Worm (Caenorhabditis elegans) whole organism, young adult: ENCODE results near the gene F54H12.2.

Experiments used
- B0035.1 ChIP-seq: sonication (generic microtip); optimal IDR thresholded peaks from 2 replicates; lab custom pipeline; 2016; ENCODE audit warnings: missing genetic modification characterization, mild to moderate bottlenecking, missing compliant biosample characterization, missing genotype, missing genetic modification reagents
- B0261.1 ChIP-seq: sonication (generic microtip); optimal IDR thresholded peaks from 2 replicates; lab custom pipeline; 2016; ENCODE audit warnings: mild to moderate bottlenecking, missing genetic modification characterization, moderate library complexity, missing compliant biosample characterization
- D2030.7 ChIP-seq: fragments of 200-800 bp; sonication (Bioruptor generic); IDR thresholded peaks from 2 replicates; pipeline ENCODE4 v1.3.6; 2022; ENCODE audit warnings: missing genetic modification reagents, missing genetic modification characterization, missing compliant biosample characterization
- F33H1.4 ChIP-seq: fragments of 200-800 bp; sonication (Bioruptor generic); IDR thresholded peaks from 2 replicates; pipeline ENCODE4 v1.3.6; 2022; ENCODE audit warnings: missing genetic modification reagents, missing genetic modification characterization, missing compliant biosample characterization
- F37B4.10 ChIP-seq: fragments of 200-800 bp; sonication (Bioruptor generic); IDR thresholded peaks from 2 replicates; pipeline ENCODE4 v1.3.6; 2022; ENCODE audit warnings: missing genetic modification characterization, missing compliant biosample characterization
- Y79H2A.3 ChIP-seq: fragments of 200-800 bp; sonication (Bioruptor generic); conservative IDR thresholded peaks from 2 replicates; pipeline ENCODE4 v1.3.6; 2022; ENCODE audit warnings: missing genetic modification reagents, missing genetic modification characterization, missing compliant biosample characterization
- ZK185.1 ChIP-seq: sonication (generic microtip); optimal IDR thresholded peaks from 2 replicates; lab custom pipeline; 2016; ENCODE audit warnings: mild to moderate bottlenecking, missing genetic modification characterization, missing compliant biosample characterization; ENCODE audit not compliant: poor library complexity, severe bottlenecking
- aptf-2 ChIP-seq: fragments of 200-800 bp; sonication (Bioruptor generic); conservative IDR thresholded peaks from 2 replicates; pipeline ENCODE4 v1.3.6; 2022; ENCODE audit warnings: missing genetic modification reagents, missing genetic modification characterization, missing compliant biosample characterization
- aptf-3 ChIP-seq: fragments of 200-800 bp; sonication (Bioruptor generic); IDR thresholded peaks from 2 replicates; pipeline ENCODE4 v1.3.6; 2022; ENCODE audit warnings: missing genetic modification characterization, missing compliant biosample characterization
- atf-7 ChIP-seq: sonication (generic microtip); optimal IDR thresholded peaks from 2 replicates; lab custom pipeline; 2017; ENCODE audit warnings: mild to moderate bottlenecking, missing genetic modification characterization, missing compliant biosample characterization
- attf-5 ChIP-seq: fragments of 200-800 bp; sonication (Bioruptor generic); optimal IDR thresholded peaks from 2 replicates; lab custom pipeline; 2018; ENCODE audit warnings: mild to moderate bottlenecking, missing genetic modification characterization, missing compliant biosample characterization
- attf-6 ChIP-seq: fragments of 200-800 bp; sonication (Bioruptor generic); IDR thresholded peaks from 2 replicates; pipeline ENCODE4 v1.3.6; 2022; ENCODE audit warnings: missing genetic modification reagents, missing genetic modification characterization, missing compliant biosample characterization
- ccch-3 ChIP-seq: fragments of 200-800 bp; sonication (Bioruptor generic); optimal IDR thresholded peaks from 2 replicates; lab custom pipeline; 2018; ENCODE audit warnings: mild to moderate bottlenecking, missing genetic modification characterization, missing compliant biosample characterization
- cebp-1 ChIP-seq, 2 experiments: fragments of 200-800 bp in 1 of 2; sonication (Bioruptor generic) in 1 of 2; sonication (generic microtip) in 1 of 2; IDR thresholded peaks in 1 of 2; optimal IDR thresholded peaks in 1 of 2; 2 replicates each; pipeline versions ENCODE4 v1.3.6 to Lab custom; 2017 to 2022; ENCODE audit warnings: missing compliant biosample characterization in 2 of 2, missing genetic modification characterization in 2 of 2, mild to moderate bottlenecking in 1 of 2, missing genetic modification reagents in 1 of 2, moderate library complexity in 1 of 2
- ceh-27 ChIP-seq: fragments of 200-800 bp; sonication (Bioruptor generic); optimal IDR thresholded peaks from 2 replicates; lab custom pipeline; 2018; ENCODE audit warnings: mild to moderate bottlenecking, missing genetic modification characterization, moderate library complexity, missing compliant biosample characterization
- ceh-79 ChIP-seq: sonication (generic microtip); optimal IDR thresholded peaks from 2 replicates; lab custom pipeline; 2017; ENCODE audit warnings: mild to moderate bottlenecking, missing genetic modification characterization, missing compliant biosample characterization
- ceh-91 ChIP-seq: fragments of 200-800 bp; sonication (Bioruptor generic); IDR thresholded peaks from 2 replicates; pipeline ENCODE4 v1.3.6; 2022; ENCODE audit warnings: missing genetic modification reagents, missing genetic modification characterization, missing compliant biosample characterization
- chd-7 ChIP-seq: sonication (generic microtip); optimal IDR thresholded peaks from 2 replicates; lab custom pipeline; 2016; ENCODE audit warnings: mild to moderate bottlenecking, missing genetic modification characterization, moderate library complexity, missing compliant biosample characterization
- die-1 ChIP-seq: sonication (generic microtip); optimal IDR thresholded peaks from 2 replicates; lab custom pipeline; 2016; ENCODE audit warnings: missing genotype, mild to moderate bottlenecking, missing genetic modification characterization, missing compliant biosample characterization
- dpl-1 ChIP-seq: fragments of 150-350 bp; optimal IDR thresholded peaks from 2 replicates; lab custom pipeline; 2014; ENCODE audit warnings: missing biosample characterization, missing genetic modification reagents, missing genetic modification characterization
- ekl-4 ChIP-seq: fragments of 200-800 bp; sonication (Bioruptor generic); IDR thresholded peaks from 2 replicates; pipeline ENCODE4 v1.3.6; 2022; ENCODE audit warnings: missing genetic modification reagents, missing genetic modification characterization, missing compliant biosample characterization
- ets-4 ChIP-seq: fragments of 200-800 bp; sonication (Bioruptor generic); optimal IDR thresholded peaks from 2 replicates; lab custom pipeline; 2018; ENCODE audit warnings: mild to moderate bottlenecking, missing genetic modification characterization, missing compliant biosample characterization
- hlh-12 ChIP-seq: sonication (generic microtip); optimal IDR thresholded peaks from 2 replicates; lab custom pipeline; 2016; ENCODE audit warnings: missing genetic modification characterization, missing compliant biosample characterization
- hsf-1 ChIP-seq: fragments of 200-800 bp; sonication (Bioruptor generic); IDR thresholded peaks from 2 replicates; pipeline ENCODE4 v1.3.6; 2022; ENCODE audit warnings: missing genetic modification reagents, missing genetic modification characterization, missing compliant biosample characterization
- lin-26 ChIP-seq: fragments of 200-800 bp; sonication (Bioruptor generic); IDR thresholded peaks from 2 replicates; pipeline ENCODE4 v1.3.6; 2022; ENCODE audit warnings: missing genetic modification reagents, missing genetic modification characterization, missing compliant biosample characterization
- lin-35 ChIP-seq, 3 experiments: fragments of 150-350 bp in 2 of 3; sonication (generic microtip) in 1 of 3; optimal IDR thresholded peaks; 2 replicates each; lab custom pipeline; 2014 to 2018; ENCODE audit warnings: missing biosample characterization in 3 of 3, missing genetic modification characterization in 3 of 3, missing genetic modification reagents in 3 of 3
- lin-54 ChIP-seq: fragments of 200-800 bp; sonication (Bioruptor generic); optimal IDR thresholded peaks from 2 replicates; lab custom pipeline; 2018; ENCODE audit warnings: mild to moderate bottlenecking, missing genetic modification characterization, missing compliant biosample characterization
- lsl-1 ChIP-seq: fragments of 200-800 bp; sonication (Bioruptor generic); optimal IDR thresholded peaks from 2 replicates; lab custom pipeline; 2018; ENCODE audit warnings: mild to moderate bottlenecking, missing genetic modification characterization, moderate library complexity, missing compliant biosample characterization
- madf-6 ChIP-seq: fragments of 200-800 bp; sonication (Bioruptor generic); IDR thresholded peaks from 2 replicates; pipeline ENCODE4 v1.3.6; 2022; ENCODE audit warnings: missing genetic modification reagents, missing genetic modification characterization, missing compliant biosample characterization
- madf-8 ChIP-seq: fragments of 200-800 bp; sonication (Bioruptor generic); conservative IDR thresholded peaks from 2 replicates; pipeline ENCODE4 v1.3.6; 2022; ENCODE audit warnings: missing genetic modification reagents, missing genetic modification characterization, missing compliant biosample characterization
- nhr-80 ChIP-seq: sonication (generic microtip); optimal IDR thresholded peaks from 2 replicates; lab custom pipeline; 2016; ENCODE audit warnings: missing genetic modification characterization, missing compliant biosample characterization
- rcor-1 ChIP-seq: fragments of 200-800 bp; sonication (Bioruptor generic); IDR thresholded peaks from 2 replicates; pipeline ENCODE4 v1.3.6; 2022; ENCODE audit warnings: missing genetic modification reagents, missing genetic modification characterization, missing compliant biosample characterization
- rpc-1 ChIP-seq, 2 experiments: fragments of 150-350 bp in 1 of 2; sonication (generic microtip) in 1 of 2; optimal IDR thresholded peaks; 2 replicates each; lab custom pipeline; 2014 to 2018; ENCODE audit warnings: missing biosample characterization in 1 of 2, missing genetic modification characterization in 1 of 2, missing genetic modification reagents in 1 of 2, missing genotype in 1 of 2
- tbp1 ChIP-seq: fragments of 200-800 bp; sonication (Bioruptor generic); optimal IDR thresholded peaks from 2 replicates; lab custom pipeline; 2018; ENCODE audit warnings: mild to moderate bottlenecking, missing genetic modification characterization, missing compliant biosample characterization
- tbx-9 ChIP-seq: sonication (generic microtip); optimal IDR thresholded peaks from 2 replicates; lab custom pipeline; 2016; ENCODE audit warnings: borderline replicate concordance, missing genetic modification characterization, inconsistent platforms, missing compliant biosample characterization
- tlf-1 ChIP-seq: fragments of 200-800 bp; sonication (Bioruptor generic); optimal IDR thresholded peaks from 2 replicates; lab custom pipeline; 2018; ENCODE audit warnings: mild to moderate bottlenecking, missing genetic modification characterization, missing compliant biosample characterization
- xnd-1 ChIP-seq: sonication (generic microtip); optimal IDR thresholded peaks from 2 replicates; lab custom pipeline; 2016; ENCODE audit warnings: missing genotype, missing genetic modification reagents, missing genetic modification characterization, missing compliant biosample characterization
- ztf-18 ChIP-seq: sonication (generic microtip); optimal IDR thresholded peaks from 2 replicates; lab custom pipeline; 2016; ENCODE audit warnings: missing genotype, mild to moderate bottlenecking, missing genetic modification characterization, missing compliant biosample characterization
- ztf-26 ChIP-seq: sonication (generic microtip); optimal IDR thresholded peaks from 2 replicates; lab custom pipeline; 2017; ENCODE audit warnings: missing genetic modification characterization, missing compliant biosample characterization

The F54H12.2 gene

ce11 chrIII:7977224-7977623 lies 12.8 kb downstream of the F54H12.2 start (continued):
- TF ChIP-seq lsl-1 (GFP tag; lab: Kevin White, UChicago) = no peak
- TF ChIP-seq atf-7 = no peak
- no peak for TF ChIP-seq hlh-12
- TF ChIP-seq lin-54 = peak; percentile 15
- no peak for TF ChIP-seq ceh-27 (GFP tag; lab: Kevin White, UChicago)
- peak; percentile 61 for TF ChIP-seq chd-7 (tag; lab: Kevin White, UChicago)
- no peak for TF ChIP-seq aptf-2 (GFP tag; lab: Robert Waterston, UW)
- no peak for TF ChIP-seq F37B4.10 (GFP tag; lab: Robert Waterston, UW)
- TF ChIP-seq madf-6 = peak; percentile 56; the same call in 1 of the 2 replicates
- 0 out of 2 replicates have a peak, but pooled peaks have one; percentile 32 for TF ChIP-seq hsf-1 (GFP tag; lab: Robert Waterston, UW)
- TF ChIP-seq ccch-3 (GFP tag; lab: Kevin White, UChicago) = no peak
- peak; percentile 14 for TF ChIP-seq ZK185.1 (tag; lab: Kevin White, UChicago)
- TF ChIP-seq B0035.1 (tag; lab: Kevin White, UChicago) = peak; percentile 27
- TF ChIP-seq Y79H2A.3 (GFP tag; lab: Robert Waterston, UW) = 0 out of 2 replicates have a peak, but pooled peaks have one; percentile 20
- TF ChIP-seq tlf-1 (GFP tag; lab: Kevin White, UChicago) = peak; percentile 27
- 0 out of 2 replicates have a peak, but pooled peaks have one; percentile 9 for TF ChIP-seq attf-6 (GFP tag; lab: Robert Waterston, UW)

ce11 chrIII:7977777-7978176 lies 13.4 kb downstream of the F54H12.2 start, which contains the start of gene C06G4.4:
Gene C06G4.4, minus strand, starts transcription at chrIII:7977812.
- TF ChIP-seq lsl-1 (GFP tag; lab: Kevin White, UChicago) (peak; percentile 70), madf-6 (peak; percentile 81), rpc-1 (optimal IDR thresholded peaks at IDR 0.05; lab: Kevin White, UChicago) (no peak), rpc-1 (tag; optimal IDR thresholded peaks at IDR 0.05; lab: Kevin White, UChicago) (no peak), hlh-12 (no peak), xnd-1 (peak; percentile 29), madf-8 (GFP tag; lab: Robert Waterston, UW) (peak; percentile 77), lin-35 (GFP tag; optimal IDR thresholded peaks at IDR 0.05; lab: Kevin White, UChicago) (peak in 1 of 3 experiments; percentile 10), tbx-9 (no peak), F33H1.4 (GFP tag; lab: Robert Waterston, UW) (peak; percentile 45; the same call in 1 of the 2 replicates), ets-4 (GFP tag; lab: Kevin White, UChicago) (no peak), dpl-1 (GFP tag; lab: Kevin White, UChicago) (peak; percentile 2)

ce11 chrIII:7978289-7978688 lies 13.9 kb downstream of the F54H12.2 start:
- TF ChIP-seq ceh-79 (tag; lab: Kevin White, UChicago) (no peak), F37B4.10 (GFP tag; lab: Robert Waterston, UW) (no peak), B0261.1 (peak; percentile 64), aptf-3 (GFP tag; lab: Robert Waterston, UW) (0 out of 2 replicates have a peak, but pooled peaks have one; percentile 13), rcor-1 (GFP tag; lab: Robert Waterston, UW) (0 out of 2 replicates have a peak, but pooled peaks have one; percentile 20), tbx-9 (no peak), ztf-18 (tag; lab: Kevin White, UChicago) (peak; percentile 35), ceh-91 (GFP tag; lab: Robert Waterston, UW) (no peak), tbp1 (GFP tag; lab: Kevin White, UChicago) (peak; percentile 86), lsl-1 (GFP tag; lab: Kevin White, UChicago) (peak; percentile 7), cebp-1 (GFP tag; IDR thresholded peaks at IDR 0.05; lab: Robert Waterston, UW) (no peak), cebp-1 (tag; optimal IDR thresholded peaks at IDR 0.05; lab: Kevin White, UChicago) (peak; percentile 9), attf-5 (GFP tag; lab: Kevin White, UChicago) (no peak), nhr-80 (tag; lab: Kevin White, UChicago) (peak; percentile 10), rpc-1 (optimal IDR thresholded peaks at IDR 0.05; lab: Kevin White, UChicago) (peak; percentile 60), rpc-1 (tag; optimal IDR thresholded peaks at IDR 0.05; lab: Kevin White, UChicago) (peak; percentile 68), D2030.7 (GFP tag; lab: Robert Waterston, UW) (peak; percentile 17; the same call in 1 of the 2 replicates), ztf-26 (tag; lab: Kevin White, UChicago) (peak; percentile 13), madf-6 (peak; percentile 61; the same call in 1 of the 2 replicates), lin-54 (peak; percentile 26), die-1 (tag; lab: Kevin White, UChicago) (peak; percentile 17), ekl-4 (GFP tag; lab: Robert Waterston, UW) (peak; percentile 47; the same call in 1 of the 2 replicates), lin-26 (GFP tag; lab: Robert Waterston, UW) (peak; percentile 66)
